Worm (Caenorhabditis elegans): ENCODE measurements around the gene iff-1.

DNA sequence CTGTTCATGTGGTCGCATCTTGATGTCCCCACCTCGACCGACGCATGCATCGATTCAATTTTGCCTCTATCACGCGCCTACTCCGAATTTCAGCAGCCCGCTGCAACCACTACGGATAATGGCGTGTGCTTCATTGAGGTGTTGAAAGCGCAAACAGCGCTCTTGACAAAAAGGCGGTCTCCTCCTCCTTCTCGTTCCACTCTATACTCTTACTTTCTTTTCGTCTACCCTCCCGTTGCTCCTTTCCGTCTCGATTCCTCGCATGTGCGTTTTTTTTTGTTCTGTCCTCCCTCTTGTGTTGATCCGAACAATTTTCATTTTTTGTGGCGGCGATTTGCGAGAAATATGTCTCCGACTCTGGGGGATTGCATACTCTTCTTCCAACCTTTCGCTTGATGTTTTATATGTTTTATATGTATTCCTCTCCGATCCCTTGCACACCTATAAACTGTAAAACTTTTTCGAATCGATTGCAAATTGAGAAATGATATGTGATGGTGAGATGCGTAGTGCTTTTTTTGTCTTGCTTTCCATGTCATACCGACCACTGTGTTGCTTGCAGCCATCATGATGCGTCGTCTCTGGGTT, 44.2 kb downstream of the iff-1 start:
- TF ChIP-seq nhr-28 (tag; optimal IDR thresholded peaks at IDR 0.05) (no peak), elt-2 (tag; optimal IDR thresholded peaks at IDR 0.05) (no peak), nhr-237 (tag; optimal IDR thresholded peaks at IDR 0.05) (no peak), isw-1 (GFP tag; IDR thresholded peaks at IDR 0.05) (no peak), nhr-76 (tag; optimal IDR thresholded peaks at IDR 0.05) (no peak), nhr-85 (tag) (no peak), ztf-11 (tag; optimal IDR thresholded peaks at IDR 0.05) (no peak), sox-4 (tag; optimal IDR thresholded peaks at IDR 0.05) (no peak), pqm-1 (tag; optimal IDR thresholded peaks at IDR 0.05) (no peak)

Measured in whole organism, L1 larva.